Fruit fly (Drosophila melanogaster): ENCODE measurements around the gene MED6.

DNA sequence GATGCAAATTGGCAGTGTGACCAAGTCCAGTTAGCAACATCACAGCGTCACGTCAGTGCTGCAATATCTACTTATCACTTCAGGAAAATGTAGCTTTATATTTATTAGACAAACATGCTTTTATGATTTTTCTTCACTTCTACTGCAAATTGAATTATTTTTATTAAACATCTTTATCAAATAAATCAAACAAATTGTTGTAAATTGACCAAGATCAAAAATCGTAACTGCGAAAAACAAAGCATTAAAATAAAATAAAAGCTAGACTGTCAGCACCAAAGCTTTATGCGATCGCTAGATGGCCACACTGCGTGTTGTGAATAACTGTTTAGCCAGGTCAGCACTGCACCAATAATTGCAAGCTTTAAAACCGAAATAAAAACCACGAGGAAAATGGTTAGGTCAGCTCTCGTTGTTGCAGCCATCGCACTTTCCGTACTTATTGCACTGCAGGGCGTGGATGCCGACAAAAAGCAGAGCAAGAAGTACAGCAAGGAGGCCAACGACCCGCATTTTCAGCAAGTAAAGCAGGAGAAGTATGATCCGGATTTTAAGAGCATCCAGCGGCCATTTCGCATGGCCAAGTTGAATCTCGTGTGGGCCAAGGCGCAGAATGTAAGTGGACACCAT is 22.5 kb upstream of the MED6 start, which contains the start of the genes CG12945 and CG8507:
- no peak for TF ChIP-seq Sin3A (optimal IDR thresholded peaks at IDR 0.05)
- TF ChIP-seq h (optimal IDR thresholded peaks at IDR 0.05) = no peak
- no peak for TF ChIP-seq insv (optimal IDR thresholded peaks at IDR 0.05)
- no peak for TF ChIP-seq ttk (optimal IDR thresholded peaks at IDR 0.05)
- TF ChIP-seq Myc (optimal IDR thresholded peaks at IDR 0.05) = no peak

Measured in Kc167 (cell line).